Fruit fly (Drosophila melanogaster) whole organism, embryonic: ENCODE results near the gene mthl14.

Experiments used
- Atf6 ChIP-seq: fragments of 200-800 bp; sonication (Bioruptor generic); IDR thresholded peaks from 2 replicates; pipeline ENCODE4 v1.3.6; 2022; ENCODE audit warnings: missing biosample characterization, missing genetic modification characterization
- BEAF-32 ChIP-seq: fragments of 200-800 bp; sonication (Bioruptor generic); optimal IDR thresholded peaks from 3 replicates; lab custom pipeline; 2017; ENCODE audit warnings: missing biosample characterization, missing genetic modification characterization, mild to moderate bottlenecking, moderate library complexity, missing genetic modification reagents
- Blimp-1 ChIP-seq: fragments of 200-800 bp; sonication (Bioruptor generic); optimal IDR thresholded peaks from 3 replicates; lab custom pipeline; 2018; ENCODE audit warnings: missing biosample characterization, missing genetic modification characterization, mild to moderate bottlenecking, moderate library complexity, missing genetic modification reagents
- CG10267 ChIP-seq: fragments of 200-800 bp; sonication (Bioruptor generic); optimal IDR thresholded peaks from 2 replicates; lab custom pipeline; 2018; ENCODE audit warnings: missing biosample characterization, mild to moderate bottlenecking, missing genetic modification characterization, moderate library complexity
- CG10321 ChIP-seq: fragments of 200-800 bp; sonication (Bioruptor generic); IDR thresholded peaks from 2 replicates; pipeline ENCODE4 v1.3.6; 2022; ENCODE audit warnings: missing biosample characterization, missing genetic modification characterization
- CG10543 ChIP-seq: fragments of 200-800 bp; sonication (Bioruptor generic); optimal IDR thresholded peaks from 3 replicates; lab custom pipeline; 2017; ENCODE audit warnings: missing biosample characterization, mild to moderate bottlenecking, missing genetic modification characterization, moderate library complexity
- CG1233 ChIP-seq: fragments of 200-800 bp; sonication (Bioruptor generic); optimal IDR thresholded peaks from 4 replicates; lab custom pipeline; 2018; ENCODE audit warnings: missing biosample characterization, mild to moderate bottlenecking, missing genetic modification characterization
- CG13296 ChIP-seq: fragments of 200-800 bp; sonication (Bioruptor generic); optimal IDR thresholded peaks from 3 replicates; lab custom pipeline; 2018; ENCODE audit warnings: missing biosample characterization, mild to moderate bottlenecking, missing genetic modification characterization
- CG15011 ChIP-seq: fragments of 200-800 bp; sonication (Bioruptor generic); optimal IDR thresholded peaks from 3 replicates; lab custom pipeline; 2018; ENCODE audit warnings: missing biosample characterization, mild to moderate bottlenecking, missing genetic modification characterization
- CG2116 ChIP-seq: fragments of 200-800 bp; sonication (Bioruptor generic); optimal IDR thresholded peaks from 3 replicates; lab custom pipeline; 2018; ENCODE audit warnings: missing biosample characterization, mild to moderate bottlenecking, missing genetic modification characterization
- CG2129 ChIP-seq: fragments of 200-800 bp; sonication (Bioruptor generic); IDR thresholded peaks from 2 replicates; pipeline ENCODE4 v1.3.6; 2022; ENCODE audit warnings: missing biosample characterization, missing genetic modification characterization; ENCODE audit not compliant: partially characterized antibody
- CG3065 ChIP-seq: fragments of 200-800 bp; sonication (Bioruptor generic); optimal IDR thresholded peaks from 2 replicates; lab custom pipeline; 2016; ENCODE audit warnings: missing biosample characterization, missing genetic modification characterization
- CG32767 ChIP-seq: fragments of 200-800 bp; sonication (Bioruptor generic); IDR thresholded peaks from 2 replicates; pipeline ENCODE4 v1.3.6; 2022; ENCODE audit warnings: missing biosample characterization, missing genetic modification characterization
- CG33213 ChIP-seq: fragments of 200-800 bp; sonication (Bioruptor generic); optimal IDR thresholded peaks from 3 replicates; lab custom pipeline; 2016; ENCODE audit warnings: missing biosample characterization, missing genetic modification characterization
- CG34422 ChIP-seq: fragments of 200-800 bp; sonication (Bioruptor generic); IDR thresholded peaks from 3 replicates; pipeline ENCODE4 v1.3.6; 2022; ENCODE audit warnings: missing biosample characterization, missing genetic modification characterization
- CG3726 ChIP-seq: fragments of 200-800 bp; sonication (Bioruptor generic); IDR thresholded peaks from 3 replicates; pipeline ENCODE4, ENCODE4 v1.3.6; 2022; ENCODE audit warnings: missing biosample characterization, missing genetic modification characterization
- CG3838 ChIP-seq: fragments of 200-800 bp; sonication (Bioruptor generic); optimal IDR thresholded peaks from 3 replicates; lab custom pipeline; 2016; ENCODE audit warnings: missing biosample characterization, missing genetic modification characterization
- CG4424 ChIP-seq: fragments of 200-800 bp; sonication (Bioruptor generic); optimal IDR thresholded peaks from 3 replicates; lab custom pipeline; 2016; ENCODE audit warnings: missing biosample characterization, missing genetic modification characterization
- CG6689 ChIP-seq: fragments of 200-800 bp; sonication (Bioruptor generic); IDR thresholded peaks from 2 replicates; pipeline ENCODE4 v1.3.6; 2022; ENCODE audit warnings: missing biosample characterization, missing genetic modification characterization
- CG7839 ChIP-seq: fragments of 200-800 bp; sonication (Bioruptor generic); optimal IDR thresholded peaks from 3 replicates; lab custom pipeline; 2018; ENCODE audit warnings: missing biosample characterization, mild to moderate bottlenecking, missing genetic modification characterization, moderate library complexity
- CG7987 ChIP-seq: fragments of 200-800 bp; sonication (Bioruptor generic); optimal IDR thresholded peaks from 2 replicates; lab custom pipeline; 2018; ENCODE audit warnings: missing biosample characterization, mild to moderate bottlenecking, missing genetic modification characterization, moderate library complexity
- CG8944 ChIP-seq: fragments of 200-800 bp; sonication (Bioruptor generic); optimal IDR thresholded peaks from 3 replicates; lab custom pipeline; 2016; ENCODE audit warnings: missing biosample characterization, missing genetic modification characterization
- D19B ChIP-seq: fragments of 200-800 bp; sonication (Bioruptor generic); optimal IDR thresholded peaks from 2 replicates; lab custom pipeline; 2017; ENCODE audit warnings: missing biosample characterization, mild to moderate bottlenecking, missing genetic modification characterization
- Deaf1 ChIP-seq: fragments of 200-800 bp; optimal IDR thresholded peaks from 3 replicates; lab custom pipeline; 2019; ENCODE audit warnings: missing biosample characterization, mild to moderate bottlenecking, missing genetic modification characterization, moderate library complexity
- Ets97D ChIP-seq: fragments of 200-800 bp; sonication (Bioruptor generic); optimal IDR thresholded peaks from 3 replicates; lab custom pipeline; 2016; ENCODE audit warnings: missing biosample characterization, missing genetic modification characterization
- Gug ChIP-seq: fragments of 200-800 bp; sonication (Bioruptor generic); IDR thresholded peaks from 4 replicates; pipeline ENCODE4 v1.3.6; 2022; ENCODE audit warnings: missing biosample characterization, missing genetic modification characterization
- HLH3B ChIP-seq: fragments of 200-800 bp; sonication (Bioruptor generic); IDR thresholded peaks from 2 replicates; pipeline ENCODE4 v1.3.6; 2022; ENCODE audit warnings: missing biosample characterization, missing genetic modification characterization
- Hey ChIP-seq: fragments of 200-800 bp; sonication (Bioruptor generic); optimal IDR thresholded peaks from 3 replicates; lab custom pipeline; 2018; ENCODE audit warnings: missing biosample characterization, mild to moderate bottlenecking, missing genetic modification characterization
- MTF-1 ChIP-seq: fragments of 200-800 bp; sonication (Bioruptor generic); optimal IDR thresholded peaks from 2 replicates; lab custom pipeline; 2018; ENCODE audit warnings: missing biosample characterization, mild to moderate bottlenecking, missing genetic modification characterization, borderline replicate concordance
- NfI ChIP-seq: fragments of 200-800 bp; sonication (Bioruptor generic); optimal IDR thresholded peaks from 3 replicates; lab custom pipeline; 2018; ENCODE audit warnings: missing biosample characterization, mild to moderate bottlenecking, missing genetic modification characterization, moderate library complexity
- Oli ChIP-seq: fragments of 200-800 bp; sonication (Bioruptor generic); optimal IDR thresholded peaks from 2 replicates; lab custom pipeline; 2018; ENCODE audit warnings: missing biosample characterization, mild to moderate bottlenecking, missing genetic modification characterization, moderate library complexity
- Six4 ChIP-seq: fragments of 200-800 bp; sonication (Bioruptor generic); optimal IDR thresholded peaks from 2 replicates; lab custom pipeline; 2016; ENCODE audit warnings: missing biosample characterization, missing genetic modification characterization
- Stat92E ChIP-seq, 3 experiments: fragments of >200 bp in 2 of 3; fragments of 200-800 bp in 1 of 3; sonication (Bioruptor generic) in 1 of 3; optimal IDR thresholded peaks; 2 replicates each; lab custom pipeline; 2017 to 2019; ENCODE audit warnings: missing biosample characterization in 3 of 3, missing genetic modification characterization in 3 of 3, mild to moderate bottlenecking in 1 of 3, moderate library complexity in 1 of 3
- YL-1 ChIP-seq: fragments of 200-800 bp; sonication (Bioruptor generic); optimal IDR thresholded peaks from 3 replicates; lab custom pipeline; 2017; ENCODE audit warnings: missing biosample characterization, mild to moderate bottlenecking, missing genetic modification characterization
- ato ChIP-seq: fragments of 200-800 bp; sonication (Bioruptor generic); IDR thresholded peaks from 2 replicates; pipeline ENCODE4 v1.3.6; 2022; ENCODE audit warnings: missing biosample characterization, missing genetic modification characterization; ENCODE audit not compliant: partially characterized antibody
- bbx ChIP-seq: fragments of 200-800 bp; sonication (Bioruptor generic); IDR thresholded peaks from 2 replicates; pipeline ENCODE4 v1.3.6; 2022; ENCODE audit warnings: missing biosample characterization, missing genetic modification characterization; ENCODE audit not compliant: partially characterized antibody
- bcd ChIP-seq: fragments of 200-800 bp; sonication (Bioruptor generic); optimal IDR thresholded peaks from 2 replicates; lab custom pipeline; 2017; ENCODE audit warnings: missing biosample characterization, mild to moderate bottlenecking, missing genetic modification characterization
- bsh ChIP-seq, 2 experiments: fragments of 200-800 bp; sonication (Bioruptor generic); optimal IDR thresholded peaks; 2 replicates each; lab custom pipeline; 2017 to 2018; ENCODE audit warnings: mild to moderate bottlenecking in 2 of 2, missing biosample characterization in 2 of 2, missing genetic modification characterization in 2 of 2, moderate library complexity in 1 of 2
- croc ChIP-seq: fragments of 200-800 bp; sonication (Bioruptor generic); conservative IDR thresholded peaks from 3 replicates; pipeline ENCODE4 v1.3.6; 2022; ENCODE audit warnings: missing biosample characterization, missing genetic modification characterization
- cwo ChIP-seq: fragments of 200-800 bp; sonication (Bioruptor generic); optimal IDR thresholded peaks from 3 replicates; lab custom pipeline; 2017; ENCODE audit warnings: missing biosample characterization, missing genetic modification characterization, mild to moderate bottlenecking, moderate library complexity, missing genetic modification reagents
- da ChIP-seq: fragments of 200-800 bp; sonication (Bioruptor generic); optimal IDR thresholded peaks from 2 replicates; lab custom pipeline; 2016; ENCODE audit warnings: missing biosample characterization, missing genetic modification characterization
- eve ChIP-seq, 2 experiments: fragments of >200 bp; optimal IDR thresholded peaks; 2 replicates each; lab custom pipeline; 2017; ENCODE audit warnings: missing biosample characterization in 2 of 2, missing genetic modification characterization in 2 of 2
- fu2 ChIP-seq: fragments of 200-800 bp; sonication (Bioruptor generic); optimal IDR thresholded peaks from 2 replicates; lab custom pipeline; 2016; ENCODE audit warnings: missing biosample characterization, missing genetic modification characterization
- gce ChIP-seq: fragments of 200-800 bp; sonication (Bioruptor generic); IDR thresholded peaks from 3 replicates; pipeline ENCODE4 v1.3.6; 2022; ENCODE audit warnings: missing biosample characterization, missing genetic modification characterization
- shn ChIP-seq: fragments of 200-800 bp; sonication (Bioruptor generic); optimal IDR thresholded peaks from 3 replicates; lab custom pipeline; 2016; ENCODE audit warnings: missing biosample characterization, missing genetic modification characterization
- slou ChIP-seq: fragments of 200-800 bp; sonication (Bioruptor generic); optimal IDR thresholded peaks from 3 replicates; lab custom pipeline; 2016; ENCODE audit warnings: missing biosample characterization, missing genetic modification characterization
- tx ChIP-seq: fragments of 200-800 bp; sonication (Bioruptor generic); optimal IDR thresholded peaks from 2 replicates; lab custom pipeline; 2016; ENCODE audit warnings: missing biosample characterization, missing genetic modification characterization
- wor ChIP-seq: fragments of 200-800 bp; sonication (Bioruptor generic); IDR thresholded peaks from 2 replicates; pipeline ENCODE4 v1.3.6; 2022; ENCODE audit warnings: missing biosample characterization, missing genetic modification characterization

Gene mthl14

dm6 chr3L:257618-258475 is 10.6 kb downstream of the mthl14 start, which contains the start of the genes DIP2 and wac (continued):
- peak; percentile 69 for TF ChIP-seq da (GFP tag; lab: Kevin White, UChicago)
- TF ChIP-seq Deaf1 (tag; lab: Kevin White, UChicago), result peak; percentile 89
- TF ChIP-seq shn (GFP tag; lab: Kevin White, UChicago), result peak; percentile 90
- TF ChIP-seq gce, result no peak
- TF ChIP-seq D19B (GFP tag; lab: Kevin White, UChicago), result no peak
- TF ChIP-seq Ets97D (GFP tag; lab: Kevin White, UChicago), result peak; percentile 93
- TF ChIP-seq cwo (GFP tag; lab: Kevin White, UChicago), result peak; percentile 10
- no peak for TF ChIP-seq eve (GFP tag; optimal IDR thresholded peaks at IDR 0.05; lab: Kevin White, UChicago)
- no peak for TF ChIP-seq Stat92E (GFP tag; optimal IDR thresholded peaks at IDR 0.05; lab: Kevin White, UChicago)
- TF ChIP-seq CG7839, result no peak
- peak; percentile 64 for TF ChIP-seq CG3065 (GFP tag; lab: Kevin White, UChicago)
- TF ChIP-seq bcd, result peak; percentile 82
- peak; percentile 79 for TF ChIP-seq CG10267 (tag; lab: Kevin White, UChicago)
- no peak for TF ChIP-seq wor (GFP tag; lab: Robert Waterston, UW)
- TF ChIP-seq Atf6 (GFP tag; lab: Robert Waterston, UW), result no peak
- TF ChIP-seq CG4424 (GFP tag; lab: Kevin White, UChicago), result peak; percentile 69
- TF ChIP-seq YL-1 (GFP tag; lab: Kevin White, UChicago), result peak; percentile 84
- no peak for TF ChIP-seq CG15011 (GFP tag; lab: Kevin White, UChicago)
- peak; percentile 82 for TF ChIP-seq CG34422 (GFP tag; lab: Robert Waterston, UW)
- peak; percentile 93 for TF ChIP-seq Gug (GFP tag; lab: Robert Waterston, UW)
- TF ChIP-seq CG32767 (GFP tag; lab: Robert Waterston, UW), result peak; percentile 14; the same call in 1 of the 2 replicates
- no peak for TF ChIP-seq CG10321 (GFP tag; lab: Robert Waterston, UW)
- TF ChIP-seq CG6689, result peak; percentile 40; the same call in 1 of the 2 replicates
- TF ChIP-seq CG33213, result peak; percentile 91
- peak; percentile 39 for TF ChIP-seq MTF-1 (GFP tag; lab: Kevin White, UChicago)
- peak; percentile 30 for TF ChIP-seq slou
- peak; percentile 58; the same call in 1 of the 2 replicates for TF ChIP-seq HLH3B (GFP tag; lab: Robert Waterston, UW)
- TF ChIP-seq tx (GFP tag; lab: Kevin White, UChicago), result peak; percentile 84
- TF ChIP-seq bbx (GFP tag; lab: Robert Waterston, UW), result peak; percentile 90
- no peak for TF ChIP-seq Hey (tag; lab: Kevin White, UChicago)
- TF ChIP-seq NfI (GFP tag; lab: Kevin White, UChicago), result peak; percentile 70
- TF ChIP-seq CG1233 (GFP tag; lab: Kevin White, UChicago), result peak; percentile 49
- peak in 1 of 2 experiments; percentile 51 for TF ChIP-seq bsh (GFP tag; optimal IDR thresholded peaks at IDR 0.05; lab: Kevin White, UChicago)
- TF ChIP-seq CG3838 (GFP tag; lab: Kevin White, UChicago), result peak; percentile 54
- no peak for TF ChIP-seq Oli (tag; lab: Kevin White, UChicago)
- TF ChIP-seq CG7987, result peak; percentile 75
- peak; percentile 94 for TF ChIP-seq CG2116 (GFP tag; lab: Kevin White, UChicago)
- TF ChIP-seq CG2129 (GFP tag; lab: Robert Waterston, UW), result peak; percentile 55
- TF ChIP-seq Blimp-1 (GFP tag; lab: Kevin White, UChicago), result no peak
- TF ChIP-seq ato (GFP tag; lab: Robert Waterston, UW), result peak; percentile 68
- TF ChIP-seq CG13296 (GFP tag; lab: Kevin White, UChicago), result peak; percentile 63
- TF ChIP-seq Six4, result peak; percentile 73
- no peak for TF ChIP-seq CG3726 (GFP tag; lab: Robert Waterston, UW)
- peak; percentile 84 for TF ChIP-seq CG8944 (GFP tag; lab: Kevin White, UChicago)
- TF ChIP-seq BEAF-32 (GFP tag; lab: Kevin White, UChicago), result peak; percentile 96
- peak; percentile 78 for TF ChIP-seq CG10543 (GFP tag; lab: Kevin White, UChicago)
- no peak for TF ChIP-seq croc (GFP tag; lab: Robert Waterston, UW)
- TF ChIP-seq fu2 (GFP tag; lab: Kevin White, UChicago), result peak; percentile 78
